Worm (Caenorhabditis elegans) whole organism, L1 larva: Measurements from ENCODE around the gene F21G4.1.

Experiments used
- aly-2 ChIP-seq: fragments of 150-350 bp; optimal IDR thresholded peaks from 2 replicates; lab custom pipeline; 2014; ENCODE audit warnings: missing biosample characterization, missing genetic modification characterization
- ets-5 ChIP-seq: fragments of 200-800 bp; sonication (Bioruptor generic); IDR thresholded peaks from 2 replicates; pipeline ENCODE4 v1.3.6; 2022; ENCODE audit warnings: missing genetic modification characterization, missing compliant biosample characterization
- fos-1 ChIP-seq: fragments of 150-350 bp; optimal IDR thresholded peaks from 2 replicates; lab custom pipeline; 2014; ENCODE audit warnings: missing biosample characterization, missing genetic modification characterization
- lin-39 ChIP-seq: fragments of 150-350 bp; optimal IDR thresholded peaks from 2 replicates; lab custom pipeline; 2014; ENCODE audit warnings: missing biosample characterization, missing genetic modification reagents, missing genetic modification characterization
- mdl-1 ChIP-seq, 2 experiments: fragments of 150-350 bp; optimal IDR thresholded peaks; 2 replicates each; lab custom pipeline; 2014 to 2017; ENCODE audit warnings: missing biosample characterization in 2 of 2, missing genetic modification characterization in 2 of 2, inconsistent platforms in 1 of 2
- mef-2 ChIP-seq: fragments of 150-350 bp; optimal IDR thresholded peaks from 2 replicates; lab custom pipeline; 2014; ENCODE audit warnings: missing biosample characterization, missing genetic modification characterization
- nhr-77 ChIP-seq: fragments of 150-350 bp; optimal IDR thresholded peaks from 2 replicates; lab custom pipeline; 2014; ENCODE audit warnings: missing biosample characterization, missing genetic modification characterization
- snpc-4 ChIP-seq: fragments of 150-350 bp; optimal IDR thresholded peaks from 2 replicates; lab custom pipeline; 2014; ENCODE audit warnings: missing biosample characterization, missing genetic modification characterization
- zip-4 ChIP-seq: fragments of 200-800 bp; sonication (Bioruptor generic); optimal IDR thresholded peaks from 2 replicates; lab custom pipeline; 2018; ENCODE audit warnings: mild to moderate bottlenecking, missing genetic modification characterization, moderate library complexity, missing compliant biosample characterization

DNA sequence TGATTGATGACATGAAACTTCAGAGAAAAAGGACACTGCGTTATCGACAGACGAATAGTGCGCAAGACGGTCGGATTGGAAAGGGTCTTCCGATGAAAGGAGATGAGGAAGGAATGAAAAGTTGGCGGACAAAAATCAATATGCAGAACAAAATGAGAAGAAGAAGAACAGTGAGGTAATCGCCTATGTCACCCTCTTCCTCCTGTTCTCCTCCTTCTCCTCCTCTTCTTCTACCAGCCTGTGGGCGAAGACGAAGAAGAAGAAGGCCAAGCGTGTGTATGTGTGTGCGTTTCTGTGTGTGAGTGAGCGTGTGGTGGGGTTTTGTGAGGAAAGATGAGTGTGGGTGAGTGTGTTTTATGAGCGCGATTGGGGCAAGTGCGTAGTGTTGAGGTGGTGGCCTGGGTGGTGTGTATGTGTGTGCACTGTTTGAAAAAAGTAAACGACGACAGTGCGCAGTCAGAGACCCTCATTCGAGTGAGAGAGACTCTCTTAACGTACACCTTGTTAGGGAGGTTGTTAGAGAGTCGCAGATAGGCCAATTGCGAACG is 40.2 kb upstream of the F21G4.1 start, which contains the start of gene tsp-21:
- TF ChIP-seq fos-1 (tag; lab: Kevin White, UChicago): peak; percentile 76
- no peak for TF ChIP-seq aly-2 (tag; lab: Kevin White, UChicago)
- TF ChIP-seq ets-5 (GFP tag; lab: Robert Waterston, UW): no peak
- TF ChIP-seq zip-4 (GFP tag; lab: Kevin White, UChicago): no peak
- no peak for TF ChIP-seq lin-39 (tag; lab: Kevin White, UChicago)
- no peak for TF ChIP-seq mef-2
- no peak for TF ChIP-seq snpc-4
- TF ChIP-seq nhr-77 (tag; lab: Kevin White, UChicago): peak; percentile 77
- peak in 1 of 2 experiments; percentile 71 for TF ChIP-seq mdl-1 (tag; optimal IDR thresholded peaks at IDR 0.05; lab: Kevin White, UChicago)
